Fruit fly (Drosophila melanogaster) whole organism, embryonic: ENCODE results near the gene CG6937.

Experiments
- Adf1 ChIP-seq: fragments of 200-800 bp; sonication (Bioruptor generic); IDR thresholded peaks from 2 replicates; pipeline ENCODE4 v1.3.6; 2022; ENCODE audit warnings: missing biosample characterization, missing genetic modification characterization
- Bgb ChIP-seq: fragments of 200-800 bp; sonication (Bioruptor generic); IDR thresholded peaks from 2 replicates; pipeline ENCODE4 v1.3.6; 2022; ENCODE audit warnings: missing biosample characterization, missing genetic modification characterization; ENCODE audit not compliant: partially characterized antibody
- Blimp-1 ChIP-seq: fragments of 200-800 bp; sonication (Bioruptor generic); optimal IDR thresholded peaks from 3 replicates; lab custom pipeline; 2018; ENCODE audit warnings: missing biosample characterization, missing genetic modification characterization, mild to moderate bottlenecking, moderate library complexity, missing genetic modification reagents
- CG10147 ChIP-seq: fragments of 200-800 bp; sonication (Bioruptor generic); optimal IDR thresholded peaks from 2 replicates; lab custom pipeline; 2019; ENCODE audit warnings: missing biosample characterization, mild to moderate bottlenecking, missing genetic modification characterization, moderate library complexity
- CG10267 ChIP-seq: fragments of 200-800 bp; sonication (Bioruptor generic); optimal IDR thresholded peaks from 2 replicates; lab custom pipeline; 2018; ENCODE audit warnings: missing biosample characterization, mild to moderate bottlenecking, missing genetic modification characterization, moderate library complexity
- CG11093 ChIP-seq: fragments of 200-800 bp; sonication (Bioruptor generic); IDR thresholded peaks from 3 replicates; pipeline ENCODE4 v1.3.6; 2022; ENCODE audit warnings: missing biosample characterization, missing genetic modification characterization
- CG12155 ChIP-seq: fragments of 200-800 bp; sonication (Bioruptor generic); optimal IDR thresholded peaks from 3 replicates; lab custom pipeline; 2016; ENCODE audit warnings: missing biosample characterization, missing genetic modification characterization
- CG13287 ChIP-seq: fragments of 200-800 bp; sonication (Bioruptor generic); IDR thresholded peaks from 2 replicates; pipeline ENCODE4 v1.3.6; 2022; ENCODE audit warnings: missing biosample characterization, missing genetic modification characterization; ENCODE audit not compliant: partially characterized antibody
- CG15514 ChIP-seq: fragments of 200-800 bp; sonication (Bioruptor generic); optimal IDR thresholded peaks from 3 replicates; lab custom pipeline; 2017; ENCODE audit warnings: missing biosample characterization, missing genetic modification characterization, mild to moderate bottlenecking, moderate library complexity, missing genetic modification reagents
- CG16779 ChIP-seq: fragments of 200-800 bp; sonication (Bioruptor generic); IDR thresholded peaks from 2 replicates; pipeline ENCODE4 v1.3.6; 2022; ENCODE audit warnings: missing biosample characterization, missing genetic modification characterization
- CG17912 ChIP-seq: fragments of 200-800 bp; sonication (Bioruptor generic); optimal IDR thresholded peaks from 2 replicates; lab custom pipeline; 2018; ENCODE audit warnings: missing biosample characterization, mild to moderate bottlenecking, missing genetic modification characterization
- CG1832 ChIP-seq: fragments of 200-800 bp; sonication (Bioruptor generic); optimal IDR thresholded peaks from 2 replicates; lab custom pipeline; 2017; ENCODE audit warnings: missing biosample characterization, mild to moderate bottlenecking, missing genetic modification characterization, inconsistent platforms
- CG2120 ChIP-seq: fragments of 200-800 bp; sonication (Bioruptor generic); optimal IDR thresholded peaks from 3 replicates; lab custom pipeline; 2016; ENCODE audit warnings: missing biosample characterization, missing genetic modification characterization
- CG2202 ChIP-seq: fragments of 200-800 bp; sonication (Bioruptor generic); optimal IDR thresholded peaks from 2 replicates; lab custom pipeline; 2018; ENCODE audit warnings: missing biosample characterization, mild to moderate bottlenecking, missing genetic modification characterization
- CG34422 ChIP-seq: fragments of 200-800 bp; sonication (Bioruptor generic); IDR thresholded peaks from 3 replicates; pipeline ENCODE4 v1.3.6; 2022; ENCODE audit warnings: missing biosample characterization, missing genetic modification characterization
- CG6654 ChIP-seq: fragments of 200-800 bp; sonication (Bioruptor generic); optimal IDR thresholded peaks from 2 replicates; lab custom pipeline; 2017; ENCODE audit warnings: missing biosample characterization, mild to moderate bottlenecking, missing genetic modification characterization
- CG6689 ChIP-seq: fragments of 200-800 bp; sonication (Bioruptor generic); IDR thresholded peaks from 2 replicates; pipeline ENCODE4 v1.3.6; 2022; ENCODE audit warnings: missing biosample characterization, missing genetic modification characterization
- CG6854 ChIP-seq: fragments of 200-800 bp; sonication (Bioruptor generic); optimal IDR thresholded peaks from 3 replicates; lab custom pipeline; 2017; ENCODE audit warnings: missing biosample characterization, mild to moderate bottlenecking, missing genetic modification characterization
- CG7963 ChIP-seq: fragments of 200-800 bp; sonication (Bioruptor generic); IDR thresholded peaks from 3 replicates; pipeline ENCODE4 v1.3.6; 2022; ENCODE audit warnings: missing biosample characterization, missing genetic modification characterization; ENCODE audit not compliant: partially characterized antibody
- CG9215 ChIP-seq: fragments of 200-800 bp; sonication (Bioruptor generic); IDR thresholded peaks from 2 replicates; pipeline ENCODE4 v1.3.6; 2022; ENCODE audit warnings: missing biosample characterization, missing genetic modification characterization
- Doc3 ChIP-seq: fragments of 200-800 bp; sonication (Bioruptor generic); IDR thresholded peaks from 3 replicates; pipeline ENCODE4 v1.3.6; 2022; ENCODE audit warnings: missing biosample characterization, missing genetic modification characterization; ENCODE audit not compliant: partially characterized antibody
- GATAe ChIP-seq: fragments of 200-800 bp; sonication (Bioruptor generic); conservative IDR thresholded peaks from 2 replicates; pipeline ENCODE4 v1.3.6; 2022; ENCODE audit warnings: missing biosample characterization, missing genetic modification characterization
- HmgD ChIP-seq: fragments of 200-800 bp; sonication (Bioruptor generic); optimal IDR thresholded peaks from 3 replicates; lab custom pipeline; 2016; ENCODE audit warnings: missing biosample characterization, missing genetic modification characterization
- Jarid2 ChIP-seq: fragments of 200-800 bp; sonication (Bioruptor generic); optimal IDR thresholded peaks from 3 replicates; lab custom pipeline; 2017; ENCODE audit warnings: mild to moderate bottlenecking, missing biosample characterization, missing genetic modification reagents, missing genetic modification characterization
- MBD-R2 ChIP-seq: fragments of 200-800 bp; sonication (Bioruptor generic); IDR thresholded peaks from 2 replicates; pipeline ENCODE4 v1.3.6; 2022; ENCODE audit warnings: missing biosample characterization, missing genetic modification characterization
- Myb ChIP-seq: fragments of 200-800 bp; sonication (Bioruptor generic); optimal IDR thresholded peaks from 2 replicates; lab custom pipeline; 2016; ENCODE audit warnings: missing biosample characterization, missing genetic modification characterization
- Nf-YB ChIP-seq: fragments of 200-800 bp; sonication (Bioruptor generic); optimal IDR thresholded peaks from 3 replicates; lab custom pipeline; 2019; ENCODE audit warnings: missing biosample characterization, mild to moderate bottlenecking, missing genetic modification characterization, moderate library complexity
- Pdp1 ChIP-seq, 2 experiments: fragments of 200-800 bp; sonication (Bioruptor generic); optimal IDR thresholded peaks; 3 replicates each; lab custom pipeline; 2016; ENCODE audit warnings: missing biosample characterization in 2 of 2, missing genetic modification characterization in 2 of 2, mild to moderate bottlenecking in 1 of 2, moderate library complexity in 1 of 2
- Rfx ChIP-seq: fragments of 200-800 bp; sonication (Bioruptor generic); IDR thresholded peaks from 2 replicates; pipeline ENCODE4 v1.3.6; 2022; ENCODE audit warnings: missing biosample characterization, missing genetic modification characterization
- Scr ChIP-seq: fragments of 200-800 bp; sonication (Bioruptor generic); IDR thresholded peaks from 2 replicates; pipeline ENCODE4 v1.3.6; 2022; ENCODE audit warnings: missing biosample characterization, missing genetic modification characterization; ENCODE audit not compliant: partially characterized antibody
- Sry-δ ChIP-seq: fragments of 200-800 bp; sonication (Bioruptor generic); optimal IDR thresholded peaks from 2 replicates; lab custom pipeline; 2016; ENCODE audit warnings: missing biosample characterization, missing genetic modification characterization
- Stat92E ChIP-seq, 3 experiments: fragments of >200 bp in 2 of 3; fragments of 200-800 bp in 1 of 3; sonication (Bioruptor generic) in 1 of 3; optimal IDR thresholded peaks; 2 replicates each; lab custom pipeline; 2017 to 2019; ENCODE audit warnings: missing biosample characterization in 3 of 3, missing genetic modification characterization in 3 of 3, mild to moderate bottlenecking in 1 of 3, moderate library complexity in 1 of 3
- abd-A ChIP-seq: fragments of 200-800 bp; sonication (Bioruptor generic); optimal IDR thresholded peaks from 3 replicates; lab custom pipeline; 2019; ENCODE audit warnings: missing biosample characterization, mild to moderate bottlenecking, missing genetic modification characterization, moderate library complexity
- amos ChIP-seq: fragments of 200-800 bp; sonication (Bioruptor generic); IDR thresholded peaks from 2 replicates; pipeline ENCODE4 v1.3.6; 2022; ENCODE audit warnings: missing biosample characterization, missing genetic modification characterization; ENCODE audit not compliant: partially characterized antibody
- ash1 ChIP-seq: fragments of 200-800 bp; sonication (Bioruptor generic); optimal IDR thresholded peaks from 2 replicates; lab custom pipeline; 2018; ENCODE audit warnings: missing biosample characterization, mild to moderate bottlenecking, missing genetic modification characterization
- bcd ChIP-seq: fragments of 200-800 bp; sonication (Bioruptor generic); optimal IDR thresholded peaks from 2 replicates; lab custom pipeline; 2017; ENCODE audit warnings: missing biosample characterization, mild to moderate bottlenecking, missing genetic modification characterization
- chif ChIP-seq, 2 experiments: fragments of 200-800 bp; sonication (Bioruptor generic); optimal IDR thresholded peaks; 3 replicates each; lab custom pipeline; 2016; ENCODE audit warnings: missing biosample characterization in 2 of 2, missing genetic modification characterization in 2 of 2
- crc ChIP-seq: fragments of 200-800 bp; sonication (Bioruptor generic); optimal IDR thresholded peaks from 2 replicates; lab custom pipeline; 2016; ENCODE audit warnings: missing biosample characterization, missing genetic modification characterization
- fd3F ChIP-seq: fragments of 200-800 bp; sonication (Bioruptor generic); optimal IDR thresholded peaks from 2 replicates; lab custom pipeline; 2018; ENCODE audit warnings: missing biosample characterization, mild to moderate bottlenecking, missing genetic modification characterization, moderate library complexity
- gce ChIP-seq: fragments of 200-800 bp; sonication (Bioruptor generic); IDR thresholded peaks from 3 replicates; pipeline ENCODE4 v1.3.6; 2022; ENCODE audit warnings: missing biosample characterization, missing genetic modification characterization
- hb ChIP-seq: fragments of 200-800 bp; sonication (Bioruptor generic); IDR thresholded peaks from 3 replicates; pipeline ENCODE4 v1.3.6; 2022; ENCODE audit warnings: missing biosample characterization, missing genetic modification characterization; ENCODE audit not compliant: partially characterized antibody
- maf-S ChIP-seq: fragments of 200-800 bp; sonication (Bioruptor generic); optimal IDR thresholded peaks from 2 replicates; lab custom pipeline; 2016; ENCODE audit warnings: missing biosample characterization, missing genetic modification characterization
- nmo ChIP-seq: fragments of 200-800 bp; sonication (Bioruptor generic); optimal IDR thresholded peaks from 2 replicates; lab custom pipeline; 2018; ENCODE audit warnings: missing biosample characterization, mild to moderate bottlenecking, missing genetic modification characterization, moderate library complexity
- oc ChIP-seq: fragments of 200-800 bp; sonication (Bioruptor generic); optimal IDR thresholded peaks from 2 replicates; lab custom pipeline; 2018; ENCODE audit warnings: missing biosample characterization, mild to moderate bottlenecking, missing genetic modification characterization, moderate library complexity
- otp ChIP-seq: fragments of 200-800 bp; sonication (Bioruptor generic); IDR thresholded peaks from 3 replicates; pipeline ENCODE4, ENCODE4 v1.3.6; 2022; ENCODE audit warnings: missing biosample characterization, missing genetic modification characterization
- p53 ChIP-seq: fragments of 200-800 bp; sonication (Bioruptor generic); optimal IDR thresholded peaks from 2 replicates; lab custom pipeline; 2016; ENCODE audit warnings: missing biosample characterization, missing genetic modification characterization
- pb ChIP-seq: fragments of 200-800 bp; sonication (Bioruptor generic); optimal IDR thresholded peaks from 3 replicates; lab custom pipeline; 2016; ENCODE audit warnings: missing biosample characterization, missing genetic modification characterization
- pzg ChIP-seq: fragments of 200-800 bp; sonication (Bioruptor generic); optimal IDR thresholded peaks from 3 replicates; lab custom pipeline; 2018; ENCODE audit warnings: missing biosample characterization, mild to moderate bottlenecking, missing genetic modification characterization, moderate library complexity
- trh ChIP-seq: fragments of 200-800 bp; sonication (Bioruptor generic); optimal IDR thresholded peaks from 2 replicates; lab custom pipeline; 2016; ENCODE audit warnings: missing biosample characterization, missing genetic modification characterization
- zen2 ChIP-seq: fragments of 200-800 bp; sonication (Bioruptor generic); IDR thresholded peaks from 3 replicates; pipeline ENCODE4 v1.3.6; 2022; ENCODE audit warnings: missing biosample characterization, missing genetic modification characterization; ENCODE audit not compliant: partially characterized antibody

The CG6937 gene

DNA sequence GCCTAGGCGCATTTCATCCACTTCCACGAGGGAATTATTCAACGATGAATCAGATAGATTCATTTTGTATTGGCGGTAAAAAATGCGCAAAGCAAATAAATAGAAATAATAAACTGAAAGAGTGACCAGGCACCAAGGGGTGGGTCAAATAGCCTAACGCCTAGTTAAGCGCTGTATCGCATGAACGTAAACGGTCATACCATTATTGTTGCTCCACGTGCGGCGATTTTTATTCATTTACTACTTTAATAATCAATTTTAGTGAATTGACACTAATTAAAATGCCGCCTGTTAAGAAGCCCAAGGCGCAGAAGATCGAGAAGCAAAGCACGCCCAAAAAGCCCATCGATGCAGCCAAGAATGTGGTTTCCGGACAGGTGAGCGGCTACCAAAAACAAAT is at the start of gene CG6937, which contains the start of gene CG33107:
TSS of gene CG6937 (plus strand) at position 192 of the 400 bp plus-strand sequence.
TSS of gene CG33107 (minus strand) at position 137 of the 400 bp plus-strand sequence.
- TF ChIP-seq otp (no peak), CG16779 (no peak), CG7963 (GFP tag; lab: Robert Waterston, UW) (no peak), CG10267 (peak; percentile 20), Pdp1 (GFP tag; optimal IDR thresholded peaks at IDR 0.05; lab: Kevin White, UChicago) (peak in 1 of 2 experiments; percentile 31), Myb (GFP tag; lab: Kevin White, UChicago) (no peak), CG2202 (tag; lab: Kevin White, UChicago) (no peak), pzg (GFP tag; lab: Kevin White, UChicago) (peak; percentile 76), CG15514 (GFP tag; lab: Kevin White, UChicago) (peak; percentile 35), nmo (GFP tag; lab: Kevin White, UChicago) (peak; percentile 11), CG6689 (no peak), HmgD (GFP tag; lab: Kevin White, UChicago) (no peak), amos (peak; percentile 30; the same call in 1 of the 2 replicates), Blimp-1 (GFP tag; lab: Kevin White, UChicago) (no peak), CG17912 (GFP tag; lab: Kevin White, UChicago) (no peak), gce (GFP tag; lab: Robert Waterston, UW) (no peak), Stat92E (GFP tag; optimal IDR thresholded peaks at IDR 0.05; lab: Kevin White, UChicago) (no peak), CG13287 (peak; percentile 59), hb (no peak), Jarid2 (GFP tag; lab: Kevin White, UChicago) (no peak), crc (GFP tag; lab: Kevin White, UChicago) (no peak), CG1832 (GFP tag; lab: Kevin White, UChicago) (no peak), p53 (GFP tag; lab: Kevin White, UChicago) (no peak), Scr (GFP tag; lab: Robert Waterston, UW) (peak; percentile 28; the same call in 1 of the 2 replicates), CG10147 (GFP tag; lab: Kevin White, UChicago) (no peak), MBD-R2 (GFP tag; lab: Robert Waterston, UW) (peak; percentile 83), bcd (GFP tag; lab: Kevin White, UChicago) (no peak), CG11093 (GFP tag; lab: Robert Waterston, UW) (no peak), CG34422 (GFP tag; lab: Robert Waterston, UW) (no peak; the same call in 2 of the 3 replicates), Nf-YB (no peak), chif (GFP tag; optimal IDR thresholded peaks at IDR 0.05; lab: Kevin White, UChicago) (no peak), pb (no peak), Doc3 (0 out of 3 replicates have a peak, but pooled peaks have one; percentile 42), fd3F (GFP tag; lab: Kevin White, UChicago) (no peak), CG6654 (GFP tag; lab: Kevin White, UChicago) (no peak), GATAe (GFP tag; lab: Robert Waterston, UW) (no peak), CG2120 (no peak), oc (tag; lab: Kevin White, UChicago) (no peak), ash1 (GFP tag; lab: Kevin White, UChicago) (no peak), abd-A (tag; lab: Kevin White, UChicago) (no peak), Rfx (GFP tag; lab: Robert Waterston, UW) (peak; percentile 33; the same call in 1 of the 2 replicates), CG6854 (GFP tag; lab: Kevin White, UChicago) (no peak), maf-S (GFP tag; lab: Kevin White, UChicago) (no peak), Adf1 (GFP tag; lab: Robert Waterston, UW) (no peak), CG9215 (GFP tag; lab: Robert Waterston, UW) (no peak), Bgb (GFP tag; lab: Robert Waterston, UW) (no peak), trh (no peak), CG12155 (GFP tag; lab: Kevin White, UChicago) (no peak), Sry-δ (GFP tag; lab: Kevin White, UChicago) (peak; percentile 12), zen2 (GFP tag; lab: Robert Waterston, UW) (no peak)
